Fruit fly (Drosophila melanogaster) whole organism, wandering third instar larva: ENCODE measurements around the gene Ntf-2r.

Experiments
- Hr78 ChIP-seq: fragments of >200 bp; optimal IDR thresholded peaks from 2 replicates; lab custom pipeline; 2017; ENCODE audit warnings: missing biosample characterization, missing genetic modification characterization
- psq ChIP-seq: fragments of 200-800 bp; sonication (Bioruptor generic); optimal IDR thresholded peaks from 3 replicates; lab custom pipeline; 2017; ENCODE audit warnings: missing biosample characterization, mild to moderate bottlenecking, missing genetic modification characterization, moderate library complexity

DNA sequence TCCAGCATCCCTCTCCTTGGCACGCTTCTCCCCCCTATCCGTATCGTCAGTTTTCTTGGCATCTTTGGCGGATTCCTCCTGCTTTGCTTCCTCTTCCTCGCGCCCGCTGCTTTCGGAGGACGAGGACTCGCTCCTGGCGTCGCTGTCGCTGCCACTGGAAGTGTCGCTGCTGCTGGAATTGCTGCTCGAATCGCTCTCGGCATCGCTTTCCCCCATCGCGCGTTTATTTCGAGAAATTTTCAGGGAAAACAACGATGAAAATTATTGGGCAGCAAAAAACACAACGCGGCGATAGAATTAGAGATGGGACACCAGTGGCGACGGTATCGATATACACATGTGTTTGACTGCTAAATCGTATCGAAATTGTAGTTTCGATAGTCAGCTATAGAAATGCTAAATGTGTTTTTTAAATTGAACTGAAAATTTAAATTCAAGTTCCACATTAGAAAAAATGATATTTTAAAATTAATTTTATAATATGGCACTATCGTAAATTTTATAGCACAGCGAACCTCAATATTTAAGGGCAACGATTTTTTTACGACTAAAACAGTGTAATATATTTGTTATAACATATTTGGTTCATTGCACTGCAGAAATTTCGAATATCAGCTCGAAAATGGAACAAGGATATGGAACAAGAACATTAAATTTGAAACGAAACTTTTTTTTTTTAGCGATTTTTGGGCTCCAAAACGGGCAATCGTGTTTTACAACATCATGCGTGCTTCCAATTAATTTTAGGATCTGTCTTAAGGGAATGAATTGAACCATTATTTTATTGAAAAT is 5.6 kb upstream of the Ntf-2r start, which contains the start of gene ncm:
- TF ChIP-seq Hr78 (no peak), psq (no peak)
